Worm (Caenorhabditis elegans): ENCODE data around the gene zfp-3.

Gene zfp-3

ce11 chrX:1395793-1396192 is 50.6 kb downstream of the zfp-3 start:
- TF ChIP-seq klf-2 (GFP tag; conservative IDR thresholded peaks at IDR 0.05) = no peak
- TF ChIP-seq ref-1 (GFP tag; conservative IDR thresholded peaks at IDR 0.05) = no peak
- no peak for TF ChIP-seq ztf-29 (GFP tag; IDR thresholded peaks at IDR 0.05)
- TF ChIP-seq ztf-23 (GFP tag; IDR thresholded peaks at IDR 0.05) = no peak
- no peak for TF ChIP-seq T22C8.4 (GFP tag; IDR thresholded peaks at IDR 0.05)
- no peak for TF ChIP-seq med-1 (GFP tag; optimal IDR thresholded peaks at IDR 0.05; ENCODE audit: insufficient read depth)
- no peak for TF ChIP-seq flt-1 (GFP tag; IDR thresholded peaks at IDR 0.05)
- no peak for TF ChIP-seq tab-1 (GFP tag; IDR thresholded peaks at IDR 0.05)
- TF ChIP-seq cog-1 (tag; optimal IDR thresholded peaks at IDR 0.05) = no peak

ce11 chrX:1394437-1394836 is 52.0 kb downstream of the zfp-3 start:
- TF ChIP-seq cog-1 (tag; optimal IDR thresholded peaks at IDR 0.05) (no peak), tab-1 (GFP tag; IDR thresholded peaks at IDR 0.05) (no peak), klf-2 (GFP tag; conservative IDR thresholded peaks at IDR 0.05) (no peak), T22C8.4 (GFP tag; IDR thresholded peaks at IDR 0.05) (no peak), flt-1 (GFP tag; IDR thresholded peaks at IDR 0.05) (no peak), ref-1 (GFP tag; conservative IDR thresholded peaks at IDR 0.05) (no peak), ztf-29 (GFP tag; IDR thresholded peaks at IDR 0.05) (no peak), med-1 (GFP tag; optimal IDR thresholded peaks at IDR 0.05; ENCODE audit: insufficient read depth) (no peak), ztf-23 (GFP tag; IDR thresholded peaks at IDR 0.05) (no peak)

- TF ChIP-seq ztf-29 (GFP tag; IDR thresholded peaks at IDR 0.05) = no peak
- no peak for TF ChIP-seq med-1 (GFP tag; optimal IDR thresholded peaks at IDR 0.05; ENCODE audit: insufficient read depth)
- no peak for TF ChIP-seq klf-2 (GFP tag; conservative IDR thresholded peaks at IDR 0.05)
- TF ChIP-seq tab-1 (GFP tag; IDR thresholded peaks at IDR 0.05) = no peak
- no peak for TF ChIP-seq ref-1 (GFP tag; conservative IDR thresholded peaks at IDR 0.05)
- no peak for TF ChIP-seq T22C8.4 (GFP tag; IDR thresholded peaks at IDR 0.05)
- TF ChIP-seq cog-1 (tag; optimal IDR thresholded peaks at IDR 0.05) = no peak
- no peak for TF ChIP-seq ztf-23 (GFP tag; IDR thresholded peaks at IDR 0.05)
- TF ChIP-seq flt-1 (GFP tag; IDR thresholded peaks at IDR 0.05) = no peak
Measured at ce11 chrX:1393891-1394290, 52.6 kb downstream of the zfp-3 start, which contains the start of gene F56C3.9. Gene F56C3.9 (minus strand): TSS chrX:1393991.
